Fruit fly (Drosophila melanogaster) whole organism, embryonic: ENCODE data around the gene CG17362.

Experiments used
- Bdp1 ChIP-seq: fragments of 200-800 bp; sonication (Bioruptor generic); optimal IDR thresholded peaks from 3 replicates; lab custom pipeline; 2016; ENCODE audit warnings: missing biosample characterization, missing genetic modification characterization
- CG11504 ChIP-seq: fragments of 200-800 bp; sonication (Bioruptor generic); optimal IDR thresholded peaks from 3 replicates; lab custom pipeline; 2019; ENCODE audit warnings: missing biosample characterization, mild to moderate bottlenecking, missing genetic modification characterization, moderate library complexity
- CG12071 ChIP-seq: fragments of 200-800 bp; sonication (Bioruptor generic); optimal IDR thresholded peaks from 3 replicates; lab custom pipeline; 2018; ENCODE audit warnings: missing biosample characterization, mild to moderate bottlenecking, missing genetic modification characterization
- CG12744 ChIP-seq: fragments of 200-800 bp; sonication (Bioruptor generic); optimal IDR thresholded peaks from 2 replicates; lab custom pipeline; 2016; ENCODE audit warnings: missing biosample characterization, missing genetic modification characterization
- CG13775 ChIP-seq: fragments of 200-800 bp; sonication (Bioruptor generic); optimal IDR thresholded peaks from 3 replicates; lab custom pipeline; 2017; ENCODE audit warnings: missing biosample characterization, mild to moderate bottlenecking, missing genetic modification characterization
- CG14667 ChIP-seq: fragments of 200-800 bp; sonication (Bioruptor generic); IDR thresholded peaks from 2 replicates; pipeline ENCODE4 v1.3.6; 2022; ENCODE audit warnings: missing biosample characterization, missing genetic modification characterization
- CG15073 ChIP-seq: fragments of 200-800 bp; sonication (Bioruptor generic); optimal IDR thresholded peaks from 2 replicates; lab custom pipeline; 2016; ENCODE audit warnings: missing biosample characterization, missing genetic modification characterization
- CG1529 ChIP-seq: fragments of 200-800 bp; sonication (Bioruptor generic); optimal IDR thresholded peaks from 3 replicates; lab custom pipeline; 2018; ENCODE audit warnings: missing biosample characterization, missing genetic modification characterization
- CG17359 ChIP-seq: fragments of 200-800 bp; sonication (Bioruptor generic); optimal IDR thresholded peaks from 3 replicates; lab custom pipeline; 2018; ENCODE audit warnings: missing biosample characterization, mild to moderate bottlenecking, missing genetic modification characterization, moderate library complexity
- CG17361 ChIP-seq: fragments of 200-800 bp; sonication (Bioruptor generic); IDR thresholded peaks from 3 replicates; pipeline ENCODE4 v1.3.6; 2022; ENCODE audit warnings: missing biosample characterization, missing genetic modification characterization
- CG32532 ChIP-seq: fragments of 200-800 bp; sonication (Bioruptor generic); IDR thresholded peaks from 2 replicates; pipeline ENCODE4 v1.3.6; 2022; ENCODE audit warnings: missing biosample characterization, missing genetic modification characterization
- CG32767 ChIP-seq: fragments of 200-800 bp; sonication (Bioruptor generic); IDR thresholded peaks from 2 replicates; pipeline ENCODE4 v1.3.6; 2022; ENCODE audit warnings: missing biosample characterization, missing genetic modification characterization
- CG34224 ChIP-seq: fragments of 200-800 bp; sonication (Bioruptor generic); IDR thresholded peaks from 3 replicates; pipeline ENCODE4 v1.3.6; 2022; ENCODE audit warnings: missing biosample characterization, missing genetic modification characterization; ENCODE audit not compliant: partially characterized antibody
- CG4328 ChIP-seq: fragments of 200-800 bp; sonication (Bioruptor generic); optimal IDR thresholded peaks from 3 replicates; lab custom pipeline; 2017; ENCODE audit warnings: missing biosample characterization, missing genetic modification reagents, missing genetic modification characterization
- CG6654 ChIP-seq: fragments of 200-800 bp; sonication (Bioruptor generic); optimal IDR thresholded peaks from 2 replicates; lab custom pipeline; 2017; ENCODE audit warnings: missing biosample characterization, mild to moderate bottlenecking, missing genetic modification characterization
- CG7556 ChIP-seq: fragments of 200-800 bp; sonication (Bioruptor generic); optimal IDR thresholded peaks from 2 replicates; lab custom pipeline; 2017; ENCODE audit warnings: missing biosample characterization, mild to moderate bottlenecking, missing genetic modification characterization
- Camta ChIP-seq: fragments of 200-800 bp; sonication (Bioruptor generic); optimal IDR thresholded peaks from 2 replicates; lab custom pipeline; 2016; ENCODE audit warnings: missing biosample characterization, missing genetic modification characterization
- Chrac-16 ChIP-seq: fragments of 200-800 bp; sonication (Bioruptor generic); optimal IDR thresholded peaks from 3 replicates; lab custom pipeline; 2016; ENCODE audit warnings: missing biosample characterization, missing genetic modification characterization
- D19A ChIP-seq: fragments of 200-800 bp; optimal IDR thresholded peaks from 3 replicates; lab custom pipeline; 2019; ENCODE audit warnings: missing biosample characterization, mild to moderate bottlenecking, missing genetic modification characterization, moderate library complexity
- Dip2 ChIP-seq: fragments of 200-800 bp; sonication (Bioruptor generic); IDR thresholded peaks from 2 replicates; pipeline ENCODE4 v1.3.6; 2022; ENCODE audit warnings: missing biosample characterization, missing genetic modification characterization
- Fer3 ChIP-seq: fragments of 200-800 bp; sonication (Bioruptor generic); optimal IDR thresholded peaks from 2 replicates; lab custom pipeline; 2018; ENCODE audit warnings: missing biosample characterization, mild to moderate bottlenecking, missing genetic modification characterization, moderate library complexity
- Gug ChIP-seq: fragments of 200-800 bp; sonication (Bioruptor generic); IDR thresholded peaks from 4 replicates; pipeline ENCODE4 v1.3.6; 2022; ENCODE audit warnings: missing biosample characterization, missing genetic modification characterization
- HLH4C ChIP-seq: fragments of 200-800 bp; sonication (Bioruptor generic); IDR thresholded peaks from 3 replicates; pipeline ENCODE4 v1.3.6; 2022; ENCODE audit warnings: missing biosample characterization, missing genetic modification characterization; ENCODE audit not compliant: partially characterized antibody
- Hey ChIP-seq: fragments of 200-800 bp; sonication (Bioruptor generic); optimal IDR thresholded peaks from 3 replicates; lab custom pipeline; 2018; ENCODE audit warnings: missing biosample characterization, mild to moderate bottlenecking, missing genetic modification characterization
- Jarid2 ChIP-seq: fragments of 200-800 bp; sonication (Bioruptor generic); optimal IDR thresholded peaks from 3 replicates; lab custom pipeline; 2017; ENCODE audit warnings: mild to moderate bottlenecking, missing biosample characterization, missing genetic modification reagents, missing genetic modification characterization
- Mes4 ChIP-seq: fragments of 200-800 bp; sonication (Bioruptor generic); optimal IDR thresholded peaks from 2 replicates; lab custom pipeline; 2016; ENCODE audit warnings: missing biosample characterization, missing genetic modification characterization
- Myb ChIP-seq: fragments of 200-800 bp; sonication (Bioruptor generic); optimal IDR thresholded peaks from 2 replicates; lab custom pipeline; 2016; ENCODE audit warnings: missing biosample characterization, missing genetic modification characterization
- NC2β ChIP-seq: fragments of 200-800 bp; sonication (Bioruptor generic); optimal IDR thresholded peaks from 2 replicates; lab custom pipeline; 2016; ENCODE audit warnings: missing biosample characterization, missing genetic modification characterization
- Optix ChIP-seq: fragments of 200-800 bp; sonication (Bioruptor generic); IDR thresholded peaks from 3 replicates; pipeline ENCODE4 v1.3.6; 2022; ENCODE audit warnings: missing biosample characterization, missing genetic modification characterization
- Ravus ChIP-seq: fragments of 200-800 bp; sonication (Bioruptor generic); IDR thresholded peaks from 2 replicates; pipeline ENCODE4 v1.3.6; 2022; ENCODE audit warnings: missing biosample characterization, missing genetic modification characterization
- Rx ChIP-seq: fragments of 200-800 bp; sonication (Bioruptor generic); IDR thresholded peaks from 2 replicates; pipeline ENCODE4 v1.3.6; 2022; ENCODE audit warnings: missing biosample characterization, missing genetic modification characterization
- Sry-β ChIP-seq: fragments of 200-800 bp; sonication (Bioruptor generic); optimal IDR thresholded peaks from 2 replicates; lab custom pipeline; 2018; ENCODE audit warnings: missing biosample characterization, mild to moderate bottlenecking, missing genetic modification characterization, moderate library complexity
- aop ChIP-seq: fragments of 200-800 bp; sonication (Bioruptor generic); IDR thresholded peaks from 2 replicates; pipeline ENCODE4 v1.3.6; 2022; ENCODE audit warnings: missing biosample characterization, missing genetic modification characterization
- bcd ChIP-seq: fragments of 200-800 bp; sonication (Bioruptor generic); optimal IDR thresholded peaks from 2 replicates; lab custom pipeline; 2017; ENCODE audit warnings: missing biosample characterization, mild to moderate bottlenecking, missing genetic modification characterization
- chif ChIP-seq, 2 experiments: fragments of 200-800 bp; sonication (Bioruptor generic); optimal IDR thresholded peaks; 3 replicates each; lab custom pipeline; 2016; ENCODE audit warnings: missing biosample characterization in 2 of 2, missing genetic modification characterization in 2 of 2
- corto ChIP-seq: fragments of 200-800 bp; sonication (Bioruptor generic); optimal IDR thresholded peaks from 2 replicates; lab custom pipeline; 2016; ENCODE audit warnings: missing biosample characterization, mild to moderate bottlenecking, missing genetic modification characterization, moderate library complexity
- da ChIP-seq: fragments of 200-800 bp; sonication (Bioruptor generic); optimal IDR thresholded peaks from 2 replicates; lab custom pipeline; 2016; ENCODE audit warnings: missing biosample characterization, missing genetic modification characterization
- dysf ChIP-seq: fragments of 200-800 bp; sonication (Bioruptor generic); IDR thresholded peaks from 3 replicates; pipeline ENCODE4 v1.3.6; 2022; ENCODE audit warnings: missing biosample characterization, missing genetic modification characterization
- exex ChIP-seq: fragments of 200-800 bp; sonication (Bioruptor generic); optimal IDR thresholded peaks from 4 replicates; lab custom pipeline; 2018; ENCODE audit warnings: missing biosample characterization, mild to moderate bottlenecking, missing genetic modification characterization, moderate library complexity
- fd102C ChIP-seq: fragments of 200-800 bp; sonication (Bioruptor generic); optimal IDR thresholded peaks from 2 replicates; lab custom pipeline; 2018; ENCODE audit warnings: missing biosample characterization, mild to moderate bottlenecking, missing genetic modification characterization, moderate library complexity
- lab ChIP-seq: fragments of 200-800 bp; sonication (Bioruptor generic); optimal IDR thresholded peaks from 3 replicates; lab custom pipeline; 2017; ENCODE audit warnings: missing biosample characterization, missing genetic modification characterization, mild to moderate bottlenecking, moderate library complexity, missing genetic modification reagents
- mirr ChIP-seq: fragments of 200-800 bp; sonication (Bioruptor generic); optimal IDR thresholded peaks from 3 replicates; lab custom pipeline; 2018; ENCODE audit warnings: missing biosample characterization, mild to moderate bottlenecking, missing genetic modification characterization
- nom ChIP-seq: fragments of 200-800 bp; sonication (Bioruptor generic); optimal IDR thresholded peaks from 2 replicates; lab custom pipeline; 2017; ENCODE audit warnings: missing biosample characterization, missing genetic modification characterization, mild to moderate bottlenecking, moderate library complexity, missing genetic modification reagents
- sc ChIP-seq, 3 experiments: fragments of >200 bp in 2 of 3; fragments of 200-800 bp in 1 of 3; sonication (Bioruptor generic) in 1 of 3; optimal IDR thresholded peaks; 2 replicates in 2 of 3; 3 replicates in 1 of 3; lab custom pipeline; 2017; ENCODE audit warnings: mild to moderate bottlenecking in 1 of 3, missing biosample characterization in 1 of 3, missing genetic modification characterization in 1 of 3, missing genetic modification reagents in 1 of 3
- sisA ChIP-seq: fragments of 200-800 bp; sonication (Bioruptor generic); IDR thresholded peaks from 2 replicates; pipeline ENCODE4 v1.3.6; 2022; ENCODE audit warnings: missing biosample characterization, missing genetic modification characterization
- toy ChIP-seq: fragments of 200-800 bp; sonication (Bioruptor generic); IDR thresholded peaks from 2 replicates; pipeline ENCODE4 v1.3.6; 2022; ENCODE audit warnings: missing biosample characterization, missing genetic modification characterization
- tup ChIP-seq: fragments of 200-800 bp; sonication (Bioruptor generic); optimal IDR thresholded peaks from 2 replicates; lab custom pipeline; 2016; ENCODE audit warnings: missing biosample characterization, mild to moderate bottlenecking, missing genetic modification characterization, moderate library complexity
- zen2 ChIP-seq: fragments of 200-800 bp; sonication (Bioruptor generic); IDR thresholded peaks from 3 replicates; pipeline ENCODE4 v1.3.6; 2022; ENCODE audit warnings: missing biosample characterization, missing genetic modification characterization; ENCODE audit not compliant: partially characterized antibody

The CG17362 gene

DNA sequence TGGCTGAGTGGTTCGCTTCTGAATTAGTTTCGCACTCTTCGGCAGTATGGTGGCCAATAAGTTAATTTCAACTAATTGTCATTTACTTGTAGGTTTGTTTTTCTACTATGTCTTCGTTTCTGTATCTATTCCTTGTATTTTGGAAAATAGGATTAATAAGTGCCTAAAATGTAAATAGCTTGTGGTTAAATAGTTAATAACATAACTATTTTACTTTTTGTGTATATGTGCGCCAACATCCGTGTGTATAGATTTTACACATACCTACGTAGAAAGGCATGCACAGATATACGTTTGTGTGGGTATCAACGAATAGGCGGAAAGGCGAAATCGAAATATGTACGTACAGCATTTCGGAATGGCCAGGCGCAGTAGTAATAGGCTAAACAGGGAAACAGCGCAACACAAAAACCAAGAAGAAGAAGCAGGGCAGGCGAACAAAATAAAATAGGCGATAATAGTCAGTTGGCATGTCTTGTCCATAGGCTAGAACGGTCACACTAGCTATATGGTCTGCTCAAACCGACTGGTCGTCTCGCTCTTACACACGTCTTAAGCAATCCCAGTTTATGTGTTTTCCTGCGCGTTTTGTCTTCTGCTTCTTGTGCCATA, 16.2 kb downstream of the CG17362 start (continued):
- TF ChIP-seq Myb (GFP tag; lab: Kevin White, UChicago) (no peak), CG12744 (GFP tag; lab: Kevin White, UChicago) (no peak), sc (optimal IDR thresholded peaks at IDR 0.05; lab: Kevin White, UChicago) (no peak), sc (GFP tag; optimal IDR thresholded peaks at IDR 0.05; lab: Kevin White, UChicago) (no peak), Fer3 (tag; lab: Kevin White, UChicago) (no peak), CG1529 (no peak), CG17361 (peak; percentile 8; the same call in 1 of the 3 replicates), Gug (no peak), dysf (no peak), Optix (GFP tag; lab: Robert Waterston, UW) (no peak), Bdp1 (GFP tag; lab: Kevin White, UChicago) (no peak), tup (GFP tag; lab: Kevin White, UChicago) (no peak), Jarid2 (GFP tag; lab: Kevin White, UChicago) (no peak), Hey (tag; lab: Kevin White, UChicago) (no peak), lab (GFP tag; lab: Kevin White, UChicago) (peak; percentile 35), toy (GFP tag; lab: Robert Waterston, UW) (no peak), CG12071 (GFP tag; lab: Kevin White, UChicago) (no peak), Rx (GFP tag; lab: Robert Waterston, UW) (no peak), chif (GFP tag; optimal IDR thresholded peaks at IDR 0.05; lab: Kevin White, UChicago) (no peak), mirr (GFP tag; lab: Kevin White, UChicago) (peak; percentile 37), Mes4 (no peak), bcd (GFP tag; lab: Kevin White, UChicago) (no peak), Sry-β (GFP tag; lab: Kevin White, UChicago) (no peak), HLH4C (GFP tag; lab: Robert Waterston, UW) (no peak), fd102C (no peak), sisA (GFP tag; lab: Robert Waterston, UW) (no peak), aop (GFP tag; lab: Robert Waterston, UW) (no peak), exex (tag; lab: Kevin White, UChicago) (peak; percentile 50)

DNA sequence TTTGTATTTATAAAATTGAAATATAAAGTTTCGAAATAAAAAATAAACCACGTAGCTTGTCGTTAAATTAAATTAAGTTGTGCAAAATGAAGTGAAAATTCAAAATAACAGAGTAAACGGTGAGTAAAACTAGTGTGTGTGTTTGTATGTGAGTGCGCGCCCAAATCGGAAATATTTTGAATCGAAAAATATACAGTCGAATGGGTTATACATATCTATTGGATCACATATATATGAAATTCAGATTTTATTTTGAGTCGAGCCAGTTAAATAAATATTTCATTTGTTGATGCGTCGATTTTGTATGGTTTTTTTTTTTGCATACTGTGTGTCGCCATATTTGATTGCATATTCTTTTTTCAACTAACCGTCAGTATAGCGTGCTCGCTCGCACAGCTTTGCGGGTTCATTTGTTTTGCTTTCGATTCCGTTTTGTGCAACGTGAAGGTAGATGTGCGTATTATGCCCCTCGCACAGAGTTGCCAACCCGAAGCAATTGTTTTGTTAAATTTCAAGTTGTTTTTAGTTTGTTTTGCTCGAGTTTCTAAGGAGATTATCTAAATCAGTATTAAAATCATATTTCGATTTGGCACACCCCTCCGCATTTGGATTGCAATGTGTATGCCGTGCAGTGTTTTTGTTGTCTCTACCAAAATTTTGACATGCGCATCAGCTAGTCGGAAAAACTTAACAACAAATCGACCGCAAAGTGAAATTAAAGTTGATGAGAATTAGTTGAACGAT, 17.0 kb downstream of the CG17362 start:
- TF ChIP-seq CG17359 (tag; lab: Kevin White, UChicago), result peak; percentile 26
- TF ChIP-seq corto (GFP tag; lab: Kevin White, UChicago), result no peak
- TF ChIP-seq CG14667 (GFP tag; lab: Robert Waterston, UW), result no peak
- no peak for TF ChIP-seq CG6654 (GFP tag; lab: Kevin White, UChicago)
- TF ChIP-seq CG13775 (GFP tag; lab: Kevin White, UChicago), result peak; percentile 14
- no peak for TF ChIP-seq Camta
- peak; percentile 6 for TF ChIP-seq CG11504 (tag; lab: Kevin White, UChicago)
- TF ChIP-seq Dip2 (GFP tag; lab: Robert Waterston, UW), result no peak
- peak; percentile 37 for TF ChIP-seq nom (GFP tag; lab: Kevin White, UChicago)
- TF ChIP-seq D19A (tag; lab: Kevin White, UChicago), result no peak
- 0 out of 2 replicates have a peak, but pooled peaks have one; percentile 5 for TF ChIP-seq CG32532 (GFP tag; lab: Robert Waterston, UW)
- TF ChIP-seq CG12744 (GFP tag; lab: Kevin White, UChicago), result no peak
- TF ChIP-seq Ravus (GFP tag; lab: Robert Waterston, UW), result no peak
- no peak for TF ChIP-seq CG34224 (GFP tag; lab: Robert Waterston, UW)
- no peak for TF ChIP-seq CG15073 (GFP tag; lab: Kevin White, UChicago)
- no peak for TF ChIP-seq Chrac-16 (GFP tag; lab: Kevin White, UChicago)
- TF ChIP-seq NC2β (GFP tag; lab: Kevin White, UChicago), result no peak
- peak; percentile 20 for TF ChIP-seq CG7556 (GFP tag; lab: Kevin White, UChicago)
- TF ChIP-seq da (GFP tag; lab: Kevin White, UChicago), result no peak
- TF ChIP-seq zen2 (GFP tag; lab: Robert Waterston, UW), result no peak
- no peak for TF ChIP-seq CG4328 (GFP tag; lab: Kevin White, UChicago)
- peak; percentile 52; the same call in 1 of the 2 replicates for TF ChIP-seq CG32767 (GFP tag; lab: Robert Waterston, UW)
